Fruit fly (Drosophila melanogaster): ENCODE measurements around the gene Tat.

Gene Tat

DNA sequence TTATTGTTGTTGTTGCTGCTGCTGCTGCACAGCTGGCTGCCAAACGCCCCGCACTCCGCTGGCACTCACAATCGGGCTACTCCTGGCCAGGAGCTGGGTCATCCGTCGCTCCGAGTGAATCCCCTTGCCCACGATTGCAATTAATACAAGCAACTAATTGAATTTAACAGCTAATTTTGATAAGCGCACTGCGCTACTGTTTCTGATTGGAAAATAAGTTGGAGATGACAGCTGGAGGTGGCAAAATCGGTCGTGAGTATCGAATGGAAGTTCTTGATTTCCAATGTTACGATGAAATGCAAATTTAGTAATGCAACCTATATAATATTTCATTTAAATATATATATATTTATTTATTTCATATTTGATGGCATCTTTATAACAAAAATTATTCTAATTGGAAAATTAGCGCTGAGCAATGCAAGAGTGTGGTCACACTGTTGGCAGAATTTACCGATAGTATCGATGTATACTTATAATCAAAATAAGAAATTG lies 27.1 kb upstream of the Tat start, which contains the start of gene CG42271 (continued):
- TF ChIP-seq Sox100B (GFP tag; optimal IDR thresholded peaks at IDR 0.05), result no peak
- peak; percentile 5 for TF ChIP-seq Myb (GFP tag; optimal IDR thresholded peaks at IDR 0.05)
- TF ChIP-seq bbx (GFP tag; IDR thresholded peaks at IDR 0.05; ENCODE audit: partially characterized antibody), result peak; percentile 87
- TF ChIP-seq fru (optimal IDR thresholded peaks at IDR 0.05), result no peak
- TF ChIP-seq abd-A (tag; optimal IDR thresholded peaks at IDR 0.05), result no peak
- TF ChIP-seq mld (GFP tag; IDR thresholded peaks at IDR 0.05; ENCODE audit: partially characterized antibody), result peak; percentile 87
- no peak for TF ChIP-seq kah (GFP tag; optimal IDR thresholded peaks at IDR 0.05)
- TF ChIP-seq CG12219 (GFP tag; optimal IDR thresholded peaks at IDR 0.05), result no peak
- TF ChIP-seq fd96Cb (tag; optimal IDR thresholded peaks at IDR 0.05), result peak; percentile 16
- TF ChIP-seq ab (GFP tag; optimal IDR thresholded peaks at IDR 0.05), result no peak
- no peak for TF ChIP-seq Mrtf (GFP tag; IDR thresholded peaks at IDR 0.05)
- TF ChIP-seq CG15479 (GFP tag; optimal IDR thresholded peaks at IDR 0.05), result no peak
- TF ChIP-seq en (GFP tag; optimal IDR thresholded peaks at IDR 0.05), result no peak
- TF ChIP-seq ato (GFP tag; IDR thresholded peaks at IDR 0.05; ENCODE audit: partially characterized antibody), result peak; percentile 74
- peak; percentile 41 for TF ChIP-seq Xbp1 (GFP tag; optimal IDR thresholded peaks at IDR 0.05)
- TF ChIP-seq GATAe (GFP tag; conservative IDR thresholded peaks at IDR 0.05), result no peak
- TF ChIP-seq MESR4 (GFP tag; optimal IDR thresholded peaks at IDR 0.05), result peak; percentile 91
- no peak for TF ChIP-seq D19B (GFP tag; optimal IDR thresholded peaks at IDR 0.05)
- TF ChIP-seq br (optimal IDR thresholded peaks at IDR 0.05), result no peak
- no peak for TF ChIP-seq pb (GFP tag; optimal IDR thresholded peaks at IDR 0.05)
- TF ChIP-seq aop (GFP tag; IDR thresholded peaks at IDR 0.05), result no peak
- peak; percentile 33; the same call in 1 of the 2 replicates for TF ChIP-seq ara (GFP tag; IDR thresholded peaks at IDR 0.05)
- no peak for TF ChIP-seq NC2α (GFP tag; optimal IDR thresholded peaks at IDR 0.05)
- TF ChIP-seq disco-r (GFP tag; optimal IDR thresholded peaks at IDR 0.05), result no peak
- TF ChIP-seq salm (tag; optimal IDR thresholded peaks at IDR 0.05), result no peak
- peak in 1 of 2 experiments; percentile 4 for TF ChIP-seq dpn (GFP tag; optimal IDR thresholded peaks at IDR 0.05)
- peak; percentile 69 for TF ChIP-seq CG8924 (tag; optimal IDR thresholded peaks at IDR 0.05)
- TF ChIP-seq CG10431 (GFP tag; optimal IDR thresholded peaks at IDR 0.05), result no peak
- TF ChIP-seq CG17385 (GFP tag; optimal IDR thresholded peaks at IDR 0.05), result peak; percentile 13

DNA sequence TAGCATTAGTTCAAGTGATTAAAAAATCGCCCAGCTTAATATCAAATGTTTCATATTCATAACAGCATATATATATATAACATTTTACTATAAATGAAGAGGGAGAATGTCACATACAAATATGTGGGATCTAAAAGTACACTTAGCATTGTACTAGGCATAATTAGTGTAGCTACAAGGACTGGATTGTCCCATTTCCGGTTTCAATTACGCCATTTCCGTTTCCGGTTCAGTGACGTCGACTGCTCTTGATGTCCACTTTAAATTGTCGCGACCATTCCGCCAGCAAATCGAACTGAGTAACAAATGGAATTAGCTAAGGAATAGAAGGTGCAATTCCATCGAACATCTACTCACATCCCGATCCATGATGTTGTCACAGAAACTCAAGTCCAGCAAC lies 26.6 kb upstream of the Tat start:
- TF ChIP-seq CG2202 (tag; optimal IDR thresholded peaks at IDR 0.05) (peak; percentile 22), ac (GFP tag; optimal IDR thresholded peaks at IDR 0.05) (peak; percentile 7), CG2116 (GFP tag; optimal IDR thresholded peaks at IDR 0.05) (peak; percentile 11), ci (GFP tag; IDR thresholded peaks at IDR 0.05) (peak; percentile 54; the same call in 2 of the 3 replicates), CG1233 (GFP tag; optimal IDR thresholded peaks at IDR 0.05) (peak; percentile 12), CG11085 (GFP tag; IDR thresholded peaks at IDR 0.05) (no peak), bab2 (GFP tag; optimal IDR thresholded peaks at IDR 0.05) (no peak), CG9817 (tag; optimal IDR thresholded peaks at IDR 0.05) (no peak), CG12219 (GFP tag; optimal IDR thresholded peaks at IDR 0.05) (peak; percentile 25), CG18764 (GFP tag; optimal IDR thresholded peaks at IDR 0.05) (no peak), unpg (GFP tag; optimal IDR thresholded peaks at IDR 0.05) (peak; percentile 35), CG31441 (GFP tag; IDR thresholded peaks at IDR 0.05) (0 out of 2 replicates have a peak, but pooled peaks have one; percentile 18), CG6254 (GFP tag; optimal IDR thresholded peaks at IDR 0.05) (no peak), btn (GFP tag; optimal IDR thresholded peaks at IDR 0.05) (no peak), CG4707 (GFP tag; optimal IDR thresholded peaks at IDR 0.05) (peak; percentile 20), CG34376 (GFP tag; optimal IDR thresholded peaks at IDR 0.05) (peak; percentile 11), CG10431 (GFP tag; optimal IDR thresholded peaks at IDR 0.05) (peak; percentile 49), Ets97D (GFP tag; optimal IDR thresholded peaks at IDR 0.05) (peak; percentile 82), CG17385 (GFP tag; optimal IDR thresholded peaks at IDR 0.05) (peak; percentile 41), Drgx (GFP tag; IDR thresholded peaks at IDR 0.05) (no peak), Med (GFP tag) (peak; percentile 53), CG2712 (tag; optimal IDR thresholded peaks at IDR 0.05) (no peak), gcm (GFP tag; optimal IDR thresholded peaks at IDR 0.05) (peak; percentile 58), CG2875 (GFP tag; optimal IDR thresholded peaks at IDR 0.05) (peak; percentile 14), sens (GFP tag) (peak; percentile 3), CG9609 (GFP tag; optimal IDR thresholded peaks at IDR 0.05) (no peak)

Data from whole organism, embryonic.